Fruit fly (Drosophila melanogaster) whole organism, embryonic: ENCODE measurements around the gene nSMase.

Experiments used
- Adf1 ChIP-seq: fragments of 200-800 bp; sonication (Bioruptor generic); IDR thresholded peaks from 2 replicates; pipeline ENCODE4 v1.3.6; 2022; ENCODE audit warnings: missing biosample characterization, missing genetic modification characterization
- Asciz ChIP-seq: fragments of 200-800 bp; sonication (Bioruptor generic); optimal IDR thresholded peaks from 2 replicates; lab custom pipeline; 2017; ENCODE audit warnings: missing biosample characterization, mild to moderate bottlenecking, missing genetic modification characterization, missing genetic modification reagents
- Atf6 ChIP-seq: fragments of 200-800 bp; sonication (Bioruptor generic); IDR thresholded peaks from 2 replicates; pipeline ENCODE4 v1.3.6; 2022; ENCODE audit warnings: missing biosample characterization, missing genetic modification characterization
- B-H2 ChIP-seq: fragments of 200-800 bp; sonication (Bioruptor generic); optimal IDR thresholded peaks from 2 replicates; lab custom pipeline; 2018; ENCODE audit warnings: missing biosample characterization, mild to moderate bottlenecking, missing genetic modification characterization
- CG11247 ChIP-seq: fragments of 200-800 bp; sonication (Bioruptor generic); IDR thresholded peaks from 2 replicates; pipeline ENCODE4 v1.3.6; 2022; ENCODE audit warnings: missing biosample characterization, missing genetic modification characterization
- CG11504 ChIP-seq: fragments of 200-800 bp; sonication (Bioruptor generic); optimal IDR thresholded peaks from 3 replicates; lab custom pipeline; 2019; ENCODE audit warnings: missing biosample characterization, mild to moderate bottlenecking, missing genetic modification characterization, moderate library complexity
- CG12236 ChIP-seq: fragments of 200-800 bp; sonication (Bioruptor generic); optimal IDR thresholded peaks from 2 replicates; lab custom pipeline; 2016; ENCODE audit warnings: missing biosample characterization, missing genetic modification characterization
- CG14860 ChIP-seq: fragments of 200-800 bp; sonication (Bioruptor generic); IDR thresholded peaks from 3 replicates; pipeline ENCODE4 v1.3.6; 2022; ENCODE audit warnings: missing biosample characterization, missing genetic modification characterization; ENCODE audit not compliant: partially characterized antibody
- CG1647 ChIP-seq: fragments of 200-800 bp; sonication (Bioruptor generic); optimal IDR thresholded peaks from 3 replicates; lab custom pipeline; 2016; ENCODE audit warnings: missing biosample characterization, missing genetic modification characterization
- CG31365 ChIP-seq: fragments of 200-800 bp; sonication (Bioruptor generic); optimal IDR thresholded peaks from 2 replicates; lab custom pipeline; 2018; ENCODE audit warnings: missing biosample characterization, mild to moderate bottlenecking, missing genetic modification characterization
- CG32772 ChIP-seq: fragments of 200-800 bp; sonication (Bioruptor generic); IDR thresholded peaks from 2 replicates; pipeline ENCODE4 v1.3.6; 2022; ENCODE audit warnings: missing biosample characterization, missing genetic modification characterization
- CG3407 ChIP-seq: fragments of 200-800 bp; sonication (Bioruptor generic); optimal IDR thresholded peaks from 2 replicates; lab custom pipeline; 2018; ENCODE audit warnings: missing biosample characterization, mild to moderate bottlenecking, missing genetic modification characterization
- CG34224 ChIP-seq: fragments of 200-800 bp; sonication (Bioruptor generic); IDR thresholded peaks from 3 replicates; pipeline ENCODE4 v1.3.6; 2022; ENCODE audit warnings: missing biosample characterization, missing genetic modification characterization; ENCODE audit not compliant: partially characterized antibody
- CG34422 ChIP-seq: fragments of 200-800 bp; sonication (Bioruptor generic); IDR thresholded peaks from 3 replicates; pipeline ENCODE4 v1.3.6; 2022; ENCODE audit warnings: missing biosample characterization, missing genetic modification characterization
- CG3847 ChIP-seq: fragments of 200-800 bp; sonication (Bioruptor generic); IDR thresholded peaks from 2 replicates; pipeline ENCODE4 v1.3.6; 2022; ENCODE audit warnings: missing biosample characterization, missing genetic modification characterization
- CG6689 ChIP-seq: fragments of 200-800 bp; sonication (Bioruptor generic); IDR thresholded peaks from 2 replicates; pipeline ENCODE4 v1.3.6; 2022; ENCODE audit warnings: missing biosample characterization, missing genetic modification characterization
- CG7271 ChIP-seq: fragments of 200-800 bp; sonication (Bioruptor generic); optimal IDR thresholded peaks from 2 replicates; lab custom pipeline; 2018; ENCODE audit warnings: missing biosample characterization, mild to moderate bottlenecking, missing genetic modification characterization, moderate library complexity
- CG8281 ChIP-seq: fragments of 200-800 bp; sonication (Bioruptor generic); optimal IDR thresholded peaks from 2 replicates; lab custom pipeline; 2018; ENCODE audit warnings: missing biosample characterization, mild to moderate bottlenecking, missing genetic modification characterization, moderate library complexity
- CG8478 ChIP-seq: fragments of >200 bp; optimal IDR thresholded peaks from 2 replicates; lab custom pipeline; 2018
- Camta ChIP-seq: fragments of 200-800 bp; sonication (Bioruptor generic); optimal IDR thresholded peaks from 2 replicates; lab custom pipeline; 2016; ENCODE audit warnings: missing biosample characterization, missing genetic modification characterization
- CoRest ChIP-seq: fragments of 200-800 bp; sonication (Bioruptor generic); optimal IDR thresholded peaks from 3 replicates; lab custom pipeline; 2018; ENCODE audit warnings: missing biosample characterization, mild to moderate bottlenecking, missing genetic modification characterization, moderate library complexity
- Dek ChIP-seq: fragments of 200-800 bp; sonication (Bioruptor generic); optimal IDR thresholded peaks from 3 replicates; lab custom pipeline; 2019; ENCODE audit warnings: missing biosample characterization, mild to moderate bottlenecking, missing genetic modification characterization, moderate library complexity
- Drgx ChIP-seq: fragments of 200-800 bp; sonication (Bioruptor generic); IDR thresholded peaks from 2 replicates; pipeline ENCODE4 v1.3.6; 2022; ENCODE audit warnings: missing biosample characterization, missing genetic modification characterization
- E2f1 ChIP-seq: fragments of 200-800 bp; sonication (Bioruptor generic); IDR thresholded peaks from 2 replicates; pipeline ENCODE4 v1.3.6; 2022; ENCODE audit warnings: missing biosample characterization, missing genetic modification characterization
- E2f2 ChIP-seq: fragments of 200-800 bp; sonication (Bioruptor generic); IDR thresholded peaks from 2 replicates; pipeline ENCODE4 v1.3.6; 2022; ENCODE audit warnings: missing biosample characterization, missing genetic modification characterization
- Hand ChIP-seq: fragments of 200-800 bp; sonication (Bioruptor generic); optimal IDR thresholded peaks from 2 replicates; lab custom pipeline; 2017; ENCODE audit warnings: mild to moderate bottlenecking, missing biosample characterization, missing genetic modification reagents, missing genetic modification characterization
- HmgD ChIP-seq: fragments of 200-800 bp; sonication (Bioruptor generic); optimal IDR thresholded peaks from 3 replicates; lab custom pipeline; 2016; ENCODE audit warnings: missing biosample characterization, missing genetic modification characterization
- Hmr ChIP-seq: fragments of 200-800 bp; sonication (Bioruptor generic); optimal IDR thresholded peaks from 3 replicates; lab custom pipeline; 2017; ENCODE audit warnings: mild to moderate bottlenecking, missing biosample characterization, missing genetic modification reagents, missing genetic modification characterization
- Optix ChIP-seq: fragments of 200-800 bp; sonication (Bioruptor generic); IDR thresholded peaks from 3 replicates; pipeline ENCODE4 v1.3.6; 2022; ENCODE audit warnings: missing biosample characterization, missing genetic modification characterization
- Poxn ChIP-seq: fragments of 200-800 bp; sonication (Bioruptor generic); IDR thresholded peaks from 2 replicates; pipeline ENCODE4 v1.3.6; 2022; ENCODE audit warnings: missing biosample characterization, missing genetic modification characterization
- Scr ChIP-seq: fragments of 200-800 bp; sonication (Bioruptor generic); IDR thresholded peaks from 2 replicates; pipeline ENCODE4 v1.3.6; 2022; ENCODE audit warnings: missing biosample characterization, missing genetic modification characterization; ENCODE audit not compliant: partially characterized antibody
- TFAM ChIP-seq: fragments of 200-800 bp; sonication (Bioruptor generic); optimal IDR thresholded peaks from 2 replicates; lab custom pipeline; 2017; ENCODE audit warnings: missing biosample characterization, missing genetic modification characterization, inconsistent platforms
- abd-A ChIP-seq: fragments of 200-800 bp; sonication (Bioruptor generic); optimal IDR thresholded peaks from 3 replicates; lab custom pipeline; 2019; ENCODE audit warnings: missing biosample characterization, mild to moderate bottlenecking, missing genetic modification characterization, moderate library complexity
- danr ChIP-seq: fragments of 200-800 bp; sonication (Bioruptor generic); IDR thresholded peaks from 2 replicates; pipeline ENCODE4 v1.3.6; 2022; ENCODE audit warnings: missing biosample characterization, missing genetic modification characterization
- ewg ChIP-seq: fragments of 200-800 bp; sonication (Bioruptor generic); optimal IDR thresholded peaks from 3 replicates; lab custom pipeline; 2017; ENCODE audit warnings: mild to moderate bottlenecking, missing biosample characterization, missing genetic modification reagents, missing genetic modification characterization
- gro ChIP-seq: fragments of 200-800 bp; sonication (Bioruptor generic); optimal IDR thresholded peaks from 2 replicates; lab custom pipeline; 2016; ENCODE audit warnings: missing biosample characterization, missing genetic modification characterization
- hb ChIP-seq: fragments of 200-800 bp; sonication (Bioruptor generic); IDR thresholded peaks from 3 replicates; pipeline ENCODE4 v1.3.6; 2022; ENCODE audit warnings: missing biosample characterization, missing genetic modification characterization; ENCODE audit not compliant: partially characterized antibody
- jing ChIP-seq: fragments of 200-800 bp; sonication (Bioruptor generic); optimal IDR thresholded peaks from 2 replicates; lab custom pipeline; 2018; ENCODE audit warnings: missing biosample characterization, mild to moderate bottlenecking, missing genetic modification characterization
- jumu ChIP-seq: fragments of 200-800 bp; sonication (Bioruptor generic); optimal IDR thresholded peaks from 3 replicates; lab custom pipeline; 2016; ENCODE audit warnings: missing biosample characterization, missing genetic modification characterization
- lbe ChIP-seq: fragments of 200-800 bp; sonication (Bioruptor generic); optimal IDR thresholded peaks from 2 replicates; lab custom pipeline; 2016; ENCODE audit warnings: missing biosample characterization, mild to moderate bottlenecking, missing genetic modification characterization
- nerfin-2 ChIP-seq: fragments of 200-800 bp; sonication (Bioruptor generic); IDR thresholded peaks from 2 replicates; pipeline ENCODE4 v1.3.6; 2022; ENCODE audit warnings: missing biosample characterization, missing genetic modification characterization; ENCODE audit not compliant: partially characterized antibody
- oc ChIP-seq: fragments of 200-800 bp; sonication (Bioruptor generic); optimal IDR thresholded peaks from 2 replicates; lab custom pipeline; 2018; ENCODE audit warnings: missing biosample characterization, mild to moderate bottlenecking, missing genetic modification characterization, moderate library complexity
- prd ChIP-seq, 3 experiments: fragments of >200 bp in 2 of 3; fragments of 200-800 bp in 1 of 3; sonication (Bioruptor generic) in 1 of 3; optimal IDR thresholded peaks in 2 of 3; IDR thresholded peaks in 1 of 3; 2 replicates in 2 of 3; 3 replicates in 1 of 3; pipeline versions ENCODE4 v1.3.6 to Lab custom; 2017 to 2022; ENCODE audit warnings: missing biosample characterization in 1 of 3, missing genetic modification characterization in 1 of 3
- slbo ChIP-seq: fragments of 200-800 bp; sonication (Bioruptor generic); IDR thresholded peaks from 2 replicates; pipeline ENCODE4 v1.3.6; 2022; ENCODE audit warnings: missing biosample characterization, missing genetic modification characterization
- ssp ChIP-seq: fragments of 200-800 bp; sonication (Bioruptor generic); IDR thresholded peaks from 2 replicates; pipeline ENCODE4 v1.3.6; 2022; ENCODE audit warnings: missing biosample characterization, missing genetic modification characterization
- vvl ChIP-seq: fragments of 200-800 bp; sonication (Bioruptor generic); IDR thresholded peaks from 2 replicates; pipeline ENCODE4 v1.3.6; 2022; ENCODE audit warnings: missing biosample characterization, missing genetic modification characterization
- yki ChIP-seq: fragments of >200 bp; optimal IDR thresholded peaks from 3 replicates; lab custom pipeline; 2018
- zen2 ChIP-seq: fragments of 200-800 bp; sonication (Bioruptor generic); IDR thresholded peaks from 3 replicates; pipeline ENCODE4 v1.3.6; 2022; ENCODE audit warnings: missing biosample characterization, missing genetic modification characterization; ENCODE audit not compliant: partially characterized antibody
- zf30C ChIP-seq: fragments of 200-800 bp; sonication (Bioruptor generic); optimal IDR thresholded peaks from 3 replicates; lab custom pipeline; 2018; ENCODE audit warnings: missing biosample characterization, mild to moderate bottlenecking, missing genetic modification characterization

nSMase gene

dm6 chr3L:3239033-3239752 is 20.2 kb downstream of the nSMase start, which contains the start of gene CG17746 (continued):
- TF ChIP-seq TFAM (no peak), danr (no peak), CG12236 (GFP tag; lab: Kevin White, UChicago) (no peak), CG3847 (GFP tag; lab: Robert Waterston, UW) (peak; percentile 91), Asciz (no peak), nerfin-2 (GFP tag; lab: Robert Waterston, UW) (no peak), Adf1 (GFP tag; lab: Robert Waterston, UW) (no peak), Atf6 (GFP tag; lab: Robert Waterston, UW) (no peak), yki (lab: Kevin White, UChicago) (no peak), ssp (GFP tag; lab: Robert Waterston, UW) (no peak), prd (optimal IDR thresholded peaks at IDR 0.05; lab: Kevin White, UChicago) (no peak), prd (GFP tag; IDR thresholded peaks at IDR 0.05; lab: Robert Waterston, UW) (no peak), Camta (GFP tag; lab: Kevin White, UChicago) (peak; percentile 48), jumu (peak; percentile 33), Hmr (GFP tag; lab: Kevin White, UChicago) (peak; percentile 68), CG34224 (GFP tag; lab: Robert Waterston, UW) (peak; percentile 59; the same call in 2 of the 3 replicates), oc (tag; lab: Kevin White, UChicago) (no peak), vvl (GFP tag; lab: Robert Waterston, UW) (peak; percentile 52), Hand (GFP tag; lab: Kevin White, UChicago) (no peak), CG34422 (GFP tag; lab: Robert Waterston, UW) (peak; percentile 59; the same call in 1 of the 3 replicates), Optix (no peak), Scr (GFP tag; lab: Robert Waterston, UW) (peak; percentile 50), gro (GFP tag; lab: Kevin White, UChicago) (peak; percentile 82), E2f1 (GFP tag; lab: Robert Waterston, UW) (0 out of 2 replicates have a peak, but pooled peaks have one; percentile 15), lbe (no peak), CG11504 (tag; lab: Kevin White, UChicago) (no peak), CG31365 (tag; lab: Kevin White, UChicago) (peak; percentile 35), Poxn (GFP tag; lab: Robert Waterston, UW) (no peak), CG11247 (GFP tag; lab: Robert Waterston, UW) (no peak), CG14860 (peak; percentile 41; the same call in 1 of the 3 replicates), CoRest (peak; percentile 60), CG3407 (GFP tag; lab: Kevin White, UChicago) (no peak), Drgx (no peak), CG32772 (GFP tag; lab: Robert Waterston, UW) (peak; percentile 49; the same call in 1 of the 2 replicates), jing (GFP tag; lab: Kevin White, UChicago) (no peak), zf30C (no peak), CG7271 (tag; lab: Kevin White, UChicago) (no peak), CG6689 (no peak), CG8478 (no peak), zen2 (no peak), E2f2 (peak; percentile 99), HmgD (GFP tag; lab: Kevin White, UChicago) (peak; percentile 53), CG8281 (no peak), hb (peak; percentile 22; the same call in 1 of the 3 replicates), abd-A (tag; lab: Kevin White, UChicago) (no peak), CG1647 (GFP tag; lab: Kevin White, UChicago) (peak; percentile 15), Dek (tag; lab: Kevin White, UChicago) (peak; percentile 54), slbo (GFP tag; lab: Robert Waterston, UW) (peak; percentile 76), ewg (no peak), B-H2 (GFP tag; lab: Kevin White, UChicago) (peak; percentile 67)
